Worm (Caenorhabditis elegans) whole organism, L2 larva: ENCODE measurements around the gene idpp-9.

Source experiments
- C34F6.9 ChIP-seq: fragments of 150-350 bp; optimal IDR thresholded peaks from 2 replicates; lab custom pipeline; 2014; ENCODE audit warnings: missing biosample characterization, missing genetic modification characterization
- R02D3.7 ChIP-seq: fragments of 150-350 bp; optimal IDR thresholded peaks from 2 replicates; lab custom pipeline; 2014; ENCODE audit warnings: missing biosample characterization, missing genetic modification characterization
- ZK546.5 ChIP-seq: sonication (generic microtip); optimal IDR thresholded peaks from 2 replicates; lab custom pipeline; 2017; ENCODE audit warnings: missing biosample characterization, missing genetic modification characterization
- alr-1 ChIP-seq: fragments of 150-350 bp; optimal IDR thresholded peaks from 2 replicates; lab custom pipeline; 2014; ENCODE audit warnings: missing biosample characterization, missing genetic modification characterization
- aly-2 ChIP-seq: fragments of 150-350 bp; optimal IDR thresholded peaks from 2 replicates; lab custom pipeline; 2014; ENCODE audit warnings: missing biosample characterization, missing genetic modification characterization
- ama-1 ChIP-seq: fragments of 150-350 bp; optimal IDR thresholded peaks from 2 replicates; lab custom pipeline; 2018; ENCODE audit warnings: inconsistent platforms
- ceh-16 ChIP-seq: fragments of 150-350 bp; optimal IDR thresholded peaks from 2 replicates; lab custom pipeline; 2014; ENCODE audit warnings: missing biosample characterization, missing genetic modification characterization
- crh-2 ChIP-seq: sonication (generic microtip); optimal IDR thresholded peaks from 2 replicates; lab custom pipeline; 2017; ENCODE audit warnings: missing biosample characterization, missing genetic modification characterization
- dmd-4 ChIP-seq: sonication (generic microtip); optimal IDR thresholded peaks from 2 replicates; lab custom pipeline; 2017; ENCODE audit warnings: missing biosample characterization, missing genetic modification characterization
- egl-27 ChIP-seq: sonication (generic microtip); optimal IDR thresholded peaks from 3 replicates; lab custom pipeline; 2017; ENCODE audit warnings: missing biosample characterization, missing genetic modification reagents, missing genetic modification characterization
- elt-1 ChIP-seq: fragments of 150-350 bp; optimal IDR thresholded peaks from 2 replicates; lab custom pipeline; 2014; ENCODE audit warnings: missing biosample characterization, missing genetic modification characterization
- elt-3 ChIP-seq: sonication (generic microtip); optimal IDR thresholded peaks from 2 replicates; lab custom pipeline; 2017; ENCODE audit warnings: missing biosample characterization, missing genetic modification characterization
- fos-1 ChIP-seq: fragments of 150-350 bp; optimal IDR thresholded peaks from 2 replicates; lab custom pipeline; 2014; ENCODE audit warnings: missing biosample characterization, missing genetic modification characterization
- gmeb-1 ChIP-seq: fragments of 150-350 bp; optimal IDR thresholded peaks from 2 replicates; lab custom pipeline; 2014; ENCODE audit warnings: missing biosample characterization, missing genetic modification characterization
- lin-11 ChIP-seq: fragments of 150-350 bp; sonication (generic microtip); optimal IDR thresholded peaks from 2 replicates; lab custom pipeline; 2014; ENCODE audit warnings: missing biosample characterization, missing genetic modification characterization, inconsistent platforms, mixed read lengths
- lin-13 ChIP-seq: fragments of 150-350 bp; optimal IDR thresholded peaks from 2 replicates; lab custom pipeline; 2014; ENCODE audit warnings: missing biosample characterization, missing genetic modification reagents, missing genetic modification characterization
- lin-39 ChIP-seq: fragments of 150-350 bp; optimal IDR thresholded peaks from 2 replicates; lab custom pipeline; 2014; ENCODE audit warnings: missing biosample characterization, missing genetic modification reagents, missing genetic modification characterization
- lsy-2 ChIP-seq, 2 experiments: fragments of 150-350 bp in 1 of 2; sonication (generic microtip) in 1 of 2; optimal IDR thresholded peaks; 2 replicates each; lab custom pipeline; 2014 to 2017; ENCODE audit warnings: missing biosample characterization in 2 of 2, missing genetic modification characterization in 2 of 2
- mab-5 ChIP-seq: fragments of 150-350 bp; optimal IDR thresholded peaks from 2 replicates; lab custom pipeline; 2014; ENCODE audit warnings: missing biosample characterization, missing genetic modification characterization
- mbf-1 ChIP-seq: sonication (generic microtip); optimal IDR thresholded peaks from 2 replicates; lab custom pipeline; 2017; ENCODE audit warnings: missing biosample characterization, missing genetic modification characterization
- mdl-1 ChIP-seq, 2 experiments: fragments of 150-350 bp in 1 of 2; sonication (generic microtip) in 1 of 2; optimal IDR thresholded peaks; 2 replicates each; lab custom pipeline; 2017; ENCODE audit warnings: missing biosample characterization in 2 of 2, missing genetic modification characterization in 2 of 2
- nhr-10 ChIP-seq: sonication (generic microtip); optimal IDR thresholded peaks from 2 replicates; lab custom pipeline; 2017; ENCODE audit warnings: missing biosample characterization, missing genetic modification characterization
- nhr-11 ChIP-seq: fragments of 150-350 bp; optimal IDR thresholded peaks from 2 replicates; lab custom pipeline; 2014; ENCODE audit warnings: missing biosample characterization, missing genetic modification characterization
- nhr-12 ChIP-seq: fragments of 150-350 bp; optimal IDR thresholded peaks from 2 replicates; lab custom pipeline; 2014; ENCODE audit warnings: missing biosample characterization, missing genetic modification characterization
- nhr-21 ChIP-seq: fragments of 150-350 bp; optimal IDR thresholded peaks from 2 replicates; lab custom pipeline; 2014; ENCODE audit warnings: missing biosample characterization, missing genetic modification characterization
- nhr-23 ChIP-seq: fragments of 150-350 bp; optimal IDR thresholded peaks from 2 replicates; lab custom pipeline; 2014; ENCODE audit warnings: missing biosample characterization, missing genetic modification reagents, missing genetic modification characterization
- nhr-237 ChIP-seq: fragments of 150-350 bp; optimal IDR thresholded peaks from 2 replicates; lab custom pipeline; 2014; ENCODE audit warnings: missing biosample characterization, missing genetic modification characterization
- nhr-6 ChIP-seq: fragments of 150-350 bp; optimal IDR thresholded peaks from 2 replicates; lab custom pipeline; 2014; ENCODE audit warnings: missing biosample characterization, missing genetic modification characterization
- nhr-77 ChIP-seq: fragments of 150-350 bp; optimal IDR thresholded peaks from 2 replicates; lab custom pipeline; 2014; ENCODE audit warnings: missing biosample characterization, missing genetic modification characterization
- peb-1 ChIP-seq: fragments of 150-350 bp; optimal IDR thresholded peaks from 2 replicates; lab custom pipeline; 2014; ENCODE audit warnings: missing biosample characterization, missing genetic modification characterization
- sem-4 ChIP-seq: fragments of 150-350 bp; optimal IDR thresholded peaks from 2 replicates; lab custom pipeline; 2014; ENCODE audit warnings: missing biosample characterization, missing genetic modification reagents, missing genetic modification characterization
- skn-1 ChIP-seq: sonication (generic microtip); optimal IDR thresholded peaks from 2 replicates; lab custom pipeline; 2017; ENCODE audit warnings: missing biosample characterization, missing genetic modification characterization
- sma-3 ChIP-seq: sonication (generic microtip); optimal IDR thresholded peaks from 2 replicates; lab custom pipeline; 2016; ENCODE audit warnings: missing genetic modification reagents, missing genetic modification characterization, missing compliant biosample characterization
- sma-9 ChIP-seq, 2 experiments: fragments of 150-350 bp in 1 of 2; sonication (generic microtip) in 1 of 2; optimal IDR thresholded peaks; 2 replicates each; lab custom pipeline; 2014 to 2016; ENCODE audit warnings: missing genetic modification characterization in 2 of 2, mild to moderate bottlenecking in 1 of 2, missing biosample characterization in 1 of 2, missing compliant biosample characterization in 1 of 2, missing genetic modification reagents in 1 of 2, moderate library complexity in 1 of 2
- unc-39 ChIP-seq: fragments of 150-350 bp; optimal IDR thresholded peaks from 2 replicates; lab custom pipeline; 2014; ENCODE audit warnings: missing biosample characterization, missing genetic modification characterization
- unc-62 ChIP-seq: fragments of 150-350 bp; optimal IDR thresholded peaks from 2 replicates; lab custom pipeline; 2014; ENCODE audit warnings: missing biosample characterization, missing genetic modification reagents, missing genetic modification characterization
- zag-1 ChIP-seq: fragments of 150-350 bp; optimal IDR thresholded peaks from 2 replicates; lab custom pipeline; 2014; ENCODE audit warnings: missing biosample characterization, missing genetic modification characterization
- ztf-1 ChIP-seq: fragments of 200-800 bp; sonication (Bioruptor generic); conservative IDR thresholded peaks from 2 replicates; pipeline ENCODE4 v1.3.6; 2022; ENCODE audit warnings: missing genetic modification characterization, missing compliant biosample characterization
- ztf-11 ChIP-seq: sonication (generic microtip); optimal IDR thresholded peaks from 2 replicates; lab custom pipeline; 2017; ENCODE audit warnings: missing biosample characterization, missing genetic modification characterization
- ztf-4 ChIP-seq: fragments of 150-350 bp; optimal IDR thresholded peaks from 2 replicates; lab custom pipeline; 2014; ENCODE audit warnings: missing biosample characterization, missing genetic modification characterization

The idpp-9 gene

ce11 chrX:3920747-3921146, 5.1 kb upstream of the idpp-9 start:
- TF ChIP-seq mab-5 = no peak
- no peak for TF ChIP-seq sem-4
- no peak for TF ChIP-seq ztf-11
- no peak for TF ChIP-seq lin-39 (tag; lab: Kevin White, UChicago)
- TF ChIP-seq zag-1 (tag; lab: Kevin White, UChicago) = no peak
- no peak for TF ChIP-seq peb-1
- no peak for TF ChIP-seq ZK546.5 (tag; lab: Kevin White, UChicago)

- no peak for TF ChIP-seq mbf-1 (tag; lab: Kevin White, UChicago)
- TF ChIP-seq sma-3 (GFP tag; lab: Kevin White, UChicago) = no peak
- no peak for TF ChIP-seq nhr-10 (tag; lab: Kevin White, UChicago)
- TF ChIP-seq lin-39 (tag; lab: Kevin White, UChicago) = no peak
- no peak for TF ChIP-seq ZK546.5 (tag; lab: Kevin White, UChicago)
- no peak for TF ChIP-seq nhr-11 (tag; lab: Kevin White, UChicago)
- no peak for TF ChIP-seq ztf-4 (tag; lab: Kevin White, UChicago)
- TF ChIP-seq lsy-2 (tag; optimal IDR thresholded peaks at IDR 0.05; lab: Kevin White, UChicago) = no peak
- no peak for TF ChIP-seq crh-2 (tag; lab: Kevin White, UChicago)
- no peak for TF ChIP-seq mab-5
- TF ChIP-seq unc-39 (tag; lab: Kevin White, UChicago) = no peak
- no peak for TF ChIP-seq dmd-4 (tag; lab: Kevin White, UChicago)
- no peak for TF ChIP-seq C34F6.9 (tag; lab: Kevin White, UChicago)
- no peak for TF ChIP-seq egl-27
These were observed 4.5 kb upstream of the idpp-9 start, which contains the start of gene T22B2.2 for ce11 chrX:3920101-3920500. T22B2.2 (plus strand) TSS chrX:3920401.

- TF ChIP-seq nhr-237 (tag; lab: Kevin White, UChicago) = no peak
- no peak for TF ChIP-seq nhr-11 (tag; lab: Kevin White, UChicago)
- no peak for TF ChIP-seq nhr-77 (tag; lab: Kevin White, UChicago)
- no peak for TF ChIP-seq ceh-16 (tag; lab: Kevin White, UChicago)
- TF ChIP-seq alr-1 = no peak
- TF ChIP-seq dmd-4 (tag; lab: Kevin White, UChicago) = no peak
- TF ChIP-seq nhr-10 (tag; lab: Kevin White, UChicago) = no peak
- no peak for TF ChIP-seq ztf-11
- TF ChIP-seq zag-1 (tag; lab: Kevin White, UChicago) = no peak
- no peak for TF ChIP-seq ztf-1 (GFP tag; lab: Robert Waterston, UW)
- no peak for TF ChIP-seq gmeb-1 (tag; lab: Kevin White, UChicago)
- TF ChIP-seq elt-3 = no peak
- TF ChIP-seq fos-1 (tag; lab: Kevin White, UChicago) = no peak
- no peak for TF ChIP-seq unc-39 (tag; lab: Kevin White, UChicago)
- no peak for TF ChIP-seq skn-1 (tag; lab: Kevin White, UChicago)
- no peak for TF ChIP-seq egl-27
- no peak for TF ChIP-seq ama-1
- no peak for TF ChIP-seq aly-2 (tag; lab: Kevin White, UChicago)
These were observed 4.0 kb upstream of the idpp-9 start for ce11 chrX:3919689-3920088.

- TF ChIP-seq R02D3.7 (tag; lab: Kevin White, UChicago) = no peak
- no peak for TF ChIP-seq nhr-11 (tag; lab: Kevin White, UChicago)
- no peak for TF ChIP-seq zag-1 (tag; lab: Kevin White, UChicago)
- no peak for TF ChIP-seq sma-3 (GFP tag; lab: Kevin White, UChicago)
- TF ChIP-seq lin-13 (GFP tag; lab: Kevin White, UChicago) = no peak
These were observed 2.5 kb upstream of the idpp-9 start for ce11 chrX:3918182-3918581.

- TF ChIP-seq elt-1 = no peak
- no peak for TF ChIP-seq mdl-1 (tag; optimal IDR thresholded peaks at IDR 0.05; lab: Kevin White, UChicago)
- TF ChIP-seq sem-4 = no peak
- TF ChIP-seq nhr-6 = no peak
- no peak for TF ChIP-seq peb-1
- no peak for TF ChIP-seq skn-1 (tag; lab: Kevin White, UChicago)
- TF ChIP-seq unc-62 (GFP tag; lab: Kevin White, UChicago) = no peak
- TF ChIP-seq sma-9 (GFP tag; optimal IDR thresholded peaks at IDR 0.05; lab: Kevin White, UChicago) = no peak
- TF ChIP-seq sma-9 (tag; optimal IDR thresholded peaks at IDR 0.05; lab: Kevin White, UChicago) = no peak
- TF ChIP-seq unc-39 (tag; lab: Kevin White, UChicago) = no peak
- TF ChIP-seq nhr-23 (tag; lab: Kevin White, UChicago) = no peak
- no peak for TF ChIP-seq elt-3
- no peak for TF ChIP-seq nhr-11 (tag; lab: Kevin White, UChicago)
- TF ChIP-seq lin-11 (tag; lab: Kevin White, UChicago) = no peak
- no peak for TF ChIP-seq nhr-21 (tag; lab: Kevin White, UChicago)
- no peak for TF ChIP-seq nhr-12 (tag; lab: Kevin White, UChicago)
- no peak for TF ChIP-seq mbf-1 (tag; lab: Kevin White, UChicago)
- TF ChIP-seq lsy-2 (tag; optimal IDR thresholded peaks at IDR 0.05; lab: Kevin White, UChicago) = no peak
These were observed 1.4 kb upstream of the idpp-9 start, which contains the start of gene T22B2.3 for ce11 chrX:3917013-3917412. T22B2.3 (plus strand) TSS chrX:3917313.
